Fruit fly (Drosophila melanogaster) whole organism, embryonic: ENCODE data around the gene Gmppb.

Experiments
- Asciz ChIP-seq: fragments of 200-800 bp; sonication (Bioruptor generic); optimal IDR thresholded peaks from 2 replicates; lab custom pipeline; 2017; ENCODE audit warnings: missing biosample characterization, mild to moderate bottlenecking, missing genetic modification characterization, missing genetic modification reagents
- Awh ChIP-seq: fragments of 200-800 bp; sonication (Bioruptor generic); IDR thresholded peaks from 2 replicates; pipeline ENCODE4, ENCODE4 v1.3.6; 2022; ENCODE audit warnings: missing biosample characterization, missing genetic modification characterization
- BEAF-32 ChIP-seq: fragments of 200-800 bp; sonication (Bioruptor generic); optimal IDR thresholded peaks from 3 replicates; lab custom pipeline; 2017; ENCODE audit warnings: missing biosample characterization, missing genetic modification characterization, mild to moderate bottlenecking, moderate library complexity, missing genetic modification reagents
- Bteb2 ChIP-seq: fragments of 200-800 bp; sonication (Bioruptor generic); optimal IDR thresholded peaks from 2 replicates; lab custom pipeline; 2016; ENCODE audit warnings: missing biosample characterization, missing genetic modification characterization
- CG11456 ChIP-seq: fragments of 200-800 bp; sonication (Bioruptor generic); IDR thresholded peaks from 3 replicates; pipeline ENCODE4 v1.3.6; 2022; ENCODE audit warnings: missing biosample characterization, missing genetic modification characterization
- CG12236 ChIP-seq: fragments of 200-800 bp; sonication (Bioruptor generic); optimal IDR thresholded peaks from 2 replicates; lab custom pipeline; 2016; ENCODE audit warnings: missing biosample characterization, missing genetic modification characterization
- CG14965 ChIP-seq: fragments of 200-800 bp; sonication (Bioruptor generic); optimal IDR thresholded peaks from 2 replicates; lab custom pipeline; 2016; ENCODE audit warnings: missing biosample characterization, missing genetic modification characterization, borderline replicate concordance
- CG15269 ChIP-seq: fragments of 200-800 bp; sonication (Bioruptor generic); optimal IDR thresholded peaks from 2 replicates; lab custom pipeline; 2018; ENCODE audit warnings: missing biosample characterization, mild to moderate bottlenecking, missing genetic modification characterization, moderate library complexity
- CG16863 ChIP-seq: fragments of 200-800 bp; sonication (Bioruptor generic); optimal IDR thresholded peaks from 3 replicates; lab custom pipeline; 2016; ENCODE audit warnings: missing biosample characterization, missing genetic modification characterization
- CG2678 ChIP-seq: fragments of 200-800 bp; sonication (Bioruptor generic); optimal IDR thresholded peaks from 3 replicates; lab custom pipeline; 2019; ENCODE audit warnings: missing biosample characterization, mild to moderate bottlenecking, missing genetic modification characterization, moderate library complexity
- CG3995 ChIP-seq: fragments of 200-800 bp; sonication (Bioruptor generic); optimal IDR thresholded peaks from 3 replicates; lab custom pipeline; 2016; ENCODE audit warnings: missing biosample characterization, missing genetic modification characterization
- CG43689 ChIP-seq: fragments of 200-800 bp; sonication (Bioruptor generic); IDR thresholded peaks from 2 replicates; pipeline ENCODE4 v1.3.6; 2022; ENCODE audit warnings: missing biosample characterization, missing genetic modification characterization
- CG5245 ChIP-seq: fragments of 200-800 bp; sonication (Bioruptor generic); optimal IDR thresholded peaks from 3 replicates; lab custom pipeline; 2016; ENCODE audit warnings: missing biosample characterization, missing genetic modification characterization
- CG6854 ChIP-seq: fragments of 200-800 bp; sonication (Bioruptor generic); optimal IDR thresholded peaks from 3 replicates; lab custom pipeline; 2017; ENCODE audit warnings: missing biosample characterization, mild to moderate bottlenecking, missing genetic modification characterization
- CHES-1-like ChIP-seq: fragments of 200-800 bp; sonication (Bioruptor generic); optimal IDR thresholded peaks from 2 replicates; lab custom pipeline; 2016; ENCODE audit warnings: missing biosample characterization, missing genetic modification characterization
- CTCF ChIP-seq: fragments of 200-800 bp; sonication (Bioruptor generic); optimal IDR thresholded peaks from 2 replicates; lab custom pipeline; 2017; ENCODE audit warnings: missing biosample characterization, mild to moderate bottlenecking, missing genetic modification characterization, moderate library complexity
- Dbx ChIP-seq: fragments of 200-800 bp; sonication (Bioruptor generic); IDR thresholded peaks from 3 replicates; pipeline ENCODE4 v1.3.6; 2022; ENCODE audit warnings: missing biosample characterization, missing genetic modification characterization
- Dref ChIP-seq: fragments of 200-800 bp; sonication (Bioruptor generic); IDR thresholded peaks from 2 replicates; pipeline ENCODE4 v1.3.6; 2022; ENCODE audit warnings: missing biosample characterization, missing genetic modification characterization
- Hmx ChIP-seq: fragments of 200-800 bp; sonication (Bioruptor generic); optimal IDR thresholded peaks from 2 replicates; lab custom pipeline; 2016; ENCODE audit warnings: missing biosample characterization, missing genetic modification characterization
- Hr3 ChIP-seq: fragments of 200-800 bp; sonication (Bioruptor generic); optimal IDR thresholded peaks from 3 replicates; lab custom pipeline; 2016; ENCODE audit warnings: missing biosample characterization, missing genetic modification characterization
- Jarid2 ChIP-seq: fragments of 200-800 bp; sonication (Bioruptor generic); optimal IDR thresholded peaks from 3 replicates; lab custom pipeline; 2017; ENCODE audit warnings: mild to moderate bottlenecking, missing biosample characterization, missing genetic modification reagents, missing genetic modification characterization
- MTF-1 ChIP-seq: fragments of 200-800 bp; sonication (Bioruptor generic); optimal IDR thresholded peaks from 2 replicates; lab custom pipeline; 2018; ENCODE audit warnings: missing biosample characterization, mild to moderate bottlenecking, missing genetic modification characterization, borderline replicate concordance
- NFAT ChIP-seq: fragments of 200-800 bp; sonication (Bioruptor generic); IDR thresholded peaks from 2 replicates; pipeline ENCODE4 v1.3.6; 2022; ENCODE audit warnings: missing biosample characterization, missing genetic modification characterization
- Poxn ChIP-seq: fragments of 200-800 bp; sonication (Bioruptor generic); IDR thresholded peaks from 2 replicates; pipeline ENCODE4 v1.3.6; 2022; ENCODE audit warnings: missing biosample characterization, missing genetic modification characterization
- Ptx1 ChIP-seq: fragments of 200-800 bp; sonication (Bioruptor generic); IDR thresholded peaks from 2 replicates; pipeline ENCODE4 v1.3.6; 2022; ENCODE audit warnings: missing biosample characterization, missing genetic modification characterization
- ac ChIP-seq: fragments of 200-800 bp; sonication (Bioruptor generic); optimal IDR thresholded peaks from 3 replicates; lab custom pipeline; 2017; ENCODE audit warnings: missing biosample characterization, mild to moderate bottlenecking, missing genetic modification characterization
- az2 ChIP-seq: fragments of 200-800 bp; sonication (Bioruptor generic); optimal IDR thresholded peaks from 3 replicates; lab custom pipeline; 2016; ENCODE audit warnings: missing biosample characterization, missing genetic modification characterization
- cato ChIP-seq: fragments of 200-800 bp; sonication (Bioruptor generic); optimal IDR thresholded peaks from 2 replicates; lab custom pipeline; 2016; ENCODE audit warnings: missing biosample characterization, missing genetic modification characterization, borderline replicate concordance
- cg ChIP-seq: fragments of 200-800 bp; sonication (Bioruptor generic); optimal IDR thresholded peaks from 3 replicates; lab custom pipeline; 2019; ENCODE audit warnings: missing biosample characterization, mild to moderate bottlenecking, missing genetic modification characterization, moderate library complexity
- crc ChIP-seq: fragments of 200-800 bp; sonication (Bioruptor generic); optimal IDR thresholded peaks from 2 replicates; lab custom pipeline; 2016; ENCODE audit warnings: missing biosample characterization, missing genetic modification characterization
- dati ChIP-seq: fragments of 200-800 bp; sonication (Bioruptor generic); IDR thresholded peaks from 2 replicates; pipeline ENCODE4 v1.3.6; 2022; ENCODE audit warnings: missing biosample characterization, missing genetic modification characterization
- dysf ChIP-seq: fragments of 200-800 bp; sonication (Bioruptor generic); IDR thresholded peaks from 3 replicates; pipeline ENCODE4 v1.3.6; 2022; ENCODE audit warnings: missing biosample characterization, missing genetic modification characterization
- eve ChIP-seq, 2 experiments: fragments of >200 bp; optimal IDR thresholded peaks; 2 replicates each; lab custom pipeline; 2017; ENCODE audit warnings: missing biosample characterization in 2 of 2, missing genetic modification characterization in 2 of 2
- fd64A ChIP-seq: fragments of 200-800 bp; sonication (Bioruptor generic); optimal IDR thresholded peaks from 3 replicates; lab custom pipeline; 2018; ENCODE audit warnings: missing biosample characterization, mild to moderate bottlenecking, missing genetic modification characterization
- gem ChIP-seq: fragments of 200-800 bp; sonication (Bioruptor generic); optimal IDR thresholded peaks from 2 replicates; lab custom pipeline; 2019; ENCODE audit warnings: missing biosample characterization, mild to moderate bottlenecking, missing genetic modification characterization, moderate library complexity
- hbn ChIP-seq: fragments of 200-800 bp; sonication (Bioruptor generic); IDR thresholded peaks from 2 replicates; pipeline ENCODE4 v1.3.6; 2022; ENCODE audit warnings: missing biosample characterization, missing genetic modification characterization; ENCODE audit not compliant: partially characterized antibody
- kni ChIP-seq: fragments of 200-800 bp; sonication (Bioruptor generic); optimal IDR thresholded peaks from 3 replicates; lab custom pipeline; 2017; ENCODE audit warnings: mild to moderate bottlenecking, missing biosample characterization, missing genetic modification reagents, missing genetic modification characterization
- knrl ChIP-seq: fragments of 200-800 bp; sonication (Bioruptor generic); IDR thresholded peaks from 3 replicates; pipeline ENCODE4 v1.3.6; 2022; ENCODE audit warnings: missing biosample characterization, missing genetic modification characterization; ENCODE audit not compliant: partially characterized antibody
- lmd ChIP-seq: fragments of 200-800 bp; sonication (Bioruptor generic); IDR thresholded peaks from 2 replicates; pipeline ENCODE4 v1.3.6; 2022; ENCODE audit warnings: missing biosample characterization, missing genetic modification characterization
- pum ChIP-seq: fragments of 200-800 bp; sonication (Bioruptor generic); optimal IDR thresholded peaks from 2 replicates; lab custom pipeline; 2016; ENCODE audit warnings: missing biosample characterization, missing genetic modification characterization
- ro ChIP-seq: fragments of 200-800 bp; sonication (Bioruptor generic); IDR thresholded peaks from 2 replicates; pipeline ENCODE4 v1.3.6; 2022; ENCODE audit warnings: missing biosample characterization, missing genetic modification characterization
- salm ChIP-seq: fragments of 200-800 bp; sonication (Bioruptor generic); optimal IDR thresholded peaks from 2 replicates; lab custom pipeline; 2018; ENCODE audit warnings: missing biosample characterization, mild to moderate bottlenecking, missing genetic modification characterization
- slbo ChIP-seq: fragments of 200-800 bp; sonication (Bioruptor generic); IDR thresholded peaks from 2 replicates; pipeline ENCODE4 v1.3.6; 2022; ENCODE audit warnings: missing biosample characterization, missing genetic modification characterization
- slou ChIP-seq: fragments of 200-800 bp; sonication (Bioruptor generic); optimal IDR thresholded peaks from 3 replicates; lab custom pipeline; 2016; ENCODE audit warnings: missing biosample characterization, missing genetic modification characterization
- so ChIP-seq: fragments of 200-800 bp; sonication (Bioruptor generic); IDR thresholded peaks from 3 replicates; pipeline ENCODE4 v1.3.6; 2022; ENCODE audit warnings: missing biosample characterization, missing genetic modification characterization
- sr ChIP-seq: fragments of 200-800 bp; sonication (Bioruptor generic); IDR thresholded peaks from 3 replicates; pipeline ENCODE4 v1.3.6; 2022; ENCODE audit warnings: missing biosample characterization, missing genetic modification characterization
- sug ChIP-seq: fragments of 200-800 bp; optimal IDR thresholded peaks from 2 replicates; lab custom pipeline; 2019; ENCODE audit warnings: missing biosample characterization, mild to moderate bottlenecking, missing genetic modification characterization, moderate library complexity
- toy ChIP-seq: fragments of 200-800 bp; sonication (Bioruptor generic); IDR thresholded peaks from 2 replicates; pipeline ENCODE4 v1.3.6; 2022; ENCODE audit warnings: missing biosample characterization, missing genetic modification characterization
- ttk ChIP-seq: fragments of 200-800 bp; sonication (Bioruptor generic); IDR thresholded peaks from 2 replicates; pipeline ENCODE4 v2.1.2; 2022; ENCODE audit warnings: missing biosample characterization, missing genetic modification characterization
- vvl ChIP-seq: fragments of 200-800 bp; sonication (Bioruptor generic); IDR thresholded peaks from 2 replicates; pipeline ENCODE4 v1.3.6; 2022; ENCODE audit warnings: missing biosample characterization, missing genetic modification characterization

Gmppb gene

dm6 chr3R:4804828-4805707 lies 6.2 kb upstream of the Gmppb start (continued):
- peak; percentile 83 for TF ChIP-seq CG2678 (tag; lab: Kevin White, UChicago)
- TF ChIP-seq CG3995 (GFP tag; lab: Kevin White, UChicago) = no peak
- TF ChIP-seq Dbx = 0 out of 3 replicates have a peak, but pooled peaks have one; percentile 19
- TF ChIP-seq sug (tag; lab: Kevin White, UChicago) = no peak
- no peak for TF ChIP-seq NFAT (GFP tag; lab: Robert Waterston, UW)
- TF ChIP-seq CG15269 (tag; lab: Kevin White, UChicago) = peak; percentile 85
- TF ChIP-seq MTF-1 (GFP tag; lab: Kevin White, UChicago) = no peak
- no peak for TF ChIP-seq ro (GFP tag; lab: Robert Waterston, UW)
- peak; percentile 57 for TF ChIP-seq vvl
- TF ChIP-seq hbn (GFP tag; lab: Robert Waterston, UW) = no peak
- 0 out of 3 replicates have a peak, but pooled peaks have one; percentile 20 for TF ChIP-seq so (GFP tag; lab: Robert Waterston, UW)
- no peak for TF ChIP-seq CG6854 (GFP tag; lab: Kevin White, UChicago)
- no peak for TF ChIP-seq CTCF (GFP tag; lab: Kevin White, UChicago)
- TF ChIP-seq Bteb2 (GFP tag; lab: Kevin White, UChicago) = no peak
- no peak for TF ChIP-seq CG16863 (GFP tag; lab: Kevin White, UChicago)
- TF ChIP-seq salm (tag; lab: Kevin White, UChicago) = peak; percentile 26
- TF ChIP-seq kni (GFP tag; lab: Kevin White, UChicago) = peak; percentile 85
- TF ChIP-seq knrl (GFP tag; lab: Robert Waterston, UW) = no peak
- TF ChIP-seq dysf = peak; percentile 75
- TF ChIP-seq CG43689 (GFP tag; lab: Robert Waterston, UW) = 0 out of 2 replicates have a peak, but pooled peaks have one; percentile 44
- TF ChIP-seq CG14965 (GFP tag; lab: Kevin White, UChicago) = no peak
- TF ChIP-seq dati (GFP tag; lab: Robert Waterston, UW) = no peak
- TF ChIP-seq eve (GFP tag; optimal IDR thresholded peaks at IDR 0.05; lab: Kevin White, UChicago) = no peak
- TF ChIP-seq Ptx1 = peak; percentile 74
- TF ChIP-seq Awh (GFP tag; lab: Robert Waterston, UW) = 0 out of 2 replicates have a peak, but pooled peaks have one; percentile 41
- peak; percentile 68 for TF ChIP-seq slbo (GFP tag; lab: Robert Waterston, UW)
- peak; percentile 48 for TF ChIP-seq ttk (GFP tag; lab: Robert Waterston, UW)
- peak; percentile 20 for TF ChIP-seq fd64A (GFP tag; lab: Kevin White, UChicago)
- peak; percentile 90 for TF ChIP-seq gem (tag; lab: Kevin White, UChicago)
- peak; percentile 39 for TF ChIP-seq Jarid2 (GFP tag; lab: Kevin White, UChicago)
- peak; percentile 20 for TF ChIP-seq CHES-1-like (GFP tag; lab: Kevin White, UChicago)
- no peak for TF ChIP-seq Poxn (GFP tag; lab: Robert Waterston, UW)
- TF ChIP-seq toy = no peak
- TF ChIP-seq slou = no peak
- TF ChIP-seq CG12236 = no peak
- TF ChIP-seq pum (GFP tag; lab: Kevin White, UChicago) = peak; percentile 14
- peak; percentile 28 for TF ChIP-seq CG5245 (GFP tag; lab: Kevin White, UChicago)
- TF ChIP-seq Asciz (GFP tag; lab: Kevin White, UChicago) = peak; percentile 44
- TF ChIP-seq sr = peak; percentile 56; the same call in 2 of the 3 replicates
- no peak for TF ChIP-seq crc (GFP tag; lab: Kevin White, UChicago)
- TF ChIP-seq Hmx (GFP tag; lab: Kevin White, UChicago) = no peak
- peak; percentile 75 for TF ChIP-seq lmd (GFP tag; lab: Robert Waterston, UW)
- peak; percentile 37 for TF ChIP-seq az2 (GFP tag; lab: Kevin White, UChicago)
- TF ChIP-seq cato (GFP tag; lab: Kevin White, UChicago) = peak; percentile 33
- no peak for TF ChIP-seq ac (GFP tag; lab: Kevin White, UChicago)
- no peak for TF ChIP-seq cg
- TF ChIP-seq Dref (GFP tag; lab: Robert Waterston, UW) = no peak
- TF ChIP-seq CG11456 (GFP tag; lab: Robert Waterston, UW) = no peak
- peak; percentile 8 for TF ChIP-seq BEAF-32 (GFP tag; lab: Kevin White, UChicago)
- TF ChIP-seq Hr3 (GFP tag; lab: Kevin White, UChicago) = peak; percentile 55
